Worm (Caenorhabditis elegans): ENCODE measurements around the gene F31F6.2.

F31F6.2 gene

ce11 chrX:14888188-14888587, 16.5 kb upstream of the F31F6.2 start, which contains the start of gene daf-6:
TSS of gene daf-6 (plus strand) at chrX:14888488.
- TF ChIP-seq ceh-88 (GFP tag; IDR thresholded peaks at IDR 0.05) (no peak), efl-1 (optimal IDR thresholded peaks at IDR 0.05) (no peak), efl-1 (GFP tag; optimal IDR thresholded peaks at IDR 0.05 in 1 of 2) (peak in 1 of 2 experiments; percentile 84)

ce11 chrX:14885855-14886254, 14.2 kb upstream of the F31F6.2 start:
- TF ChIP-seq egl-27 (tag; optimal IDR thresholded peaks at IDR 0.05) (no peak), blmp-1 (tag; optimal IDR thresholded peaks at IDR 0.05) (peak; percentile 88), swsn-7 (tag; optimal IDR thresholded peaks at IDR 0.05) (no peak), elt-3 (tag; optimal IDR thresholded peaks at IDR 0.05) (peak in 1 of 6 experiments; percentile 32)

- no peak for TF ChIP-seq hpl-2 (GFP tag; optimal IDR thresholded peaks at IDR 0.05)
Observed at ce11 chrX:14881119-14881518, 9.4 kb upstream of the F31F6.2 start, which contains the start of gene flp-8. TSS of gene flp-8 (plus strand) at chrX:14881419.

ce11 chrX:14877691-14878090, 6.0 kb upstream of the F31F6.2 start:
- TF ChIP-seq lin-15B (tag; optimal IDR thresholded peaks at IDR 0.05), result no peak
- TF ChIP-seq C34B4.2 (tag; optimal IDR thresholded peaks at IDR 0.05), result no peak
- no peak for TF ChIP-seq ces-1 (GFP tag; optimal IDR thresholded peaks at IDR 0.05)
- TF ChIP-seq swsn-7 (tag; optimal IDR thresholded peaks at IDR 0.05), result no peak
- no peak for TF ChIP-seq ceh-63 (GFP tag; optimal IDR thresholded peaks at IDR 0.05)
- no peak for TF ChIP-seq lin-14 (GFP tag; optimal IDR thresholded peaks at IDR 0.05)
- TF ChIP-seq ceh-8 (GFP tag; optimal IDR thresholded peaks at IDR 0.05), result no peak
- TF ChIP-seq ztf-11 (tag; optimal IDR thresholded peaks at IDR 0.05), result no peak
- TF ChIP-seq skn-1 (tag; optimal IDR thresholded peaks at IDR 0.05), result no peak
- TF ChIP-seq nhr-20 (tag; optimal IDR thresholded peaks at IDR 0.05), result no peak
- TF ChIP-seq ztf-4 (tag; optimal IDR thresholded peaks at IDR 0.05), result no peak
- no peak for TF ChIP-seq Y116A8C.19 (tag; optimal IDR thresholded peaks at IDR 0.05; ENCODE audit: borderline replicate concordance)
- no peak for TF ChIP-seq nhr-90 (tag; optimal IDR thresholded peaks at IDR 0.05; ENCODE audit: poor library complexity)
- no peak for TF ChIP-seq dsc-1 (tag; optimal IDR thresholded peaks at IDR 0.05)

- no peak for TF ChIP-seq fos-1 (tag; optimal IDR thresholded peaks at IDR 0.05)
- no peak for TF ChIP-seq ama-1 (optimal IDR thresholded peaks at IDR 0.05)
- TF ChIP-seq C16A3.4 (tag; optimal IDR thresholded peaks at IDR 0.05), result no peak
- TF ChIP-seq pag-3 (tag; optimal IDR thresholded peaks at IDR 0.05; ENCODE audit: borderline replicate concordance, insufficient read depth), result no peak
- no peak for TF ChIP-seq C34B4.2 (tag; optimal IDR thresholded peaks at IDR 0.05)
- TF ChIP-seq dsc-1 (tag; optimal IDR thresholded peaks at IDR 0.05), result no peak
- no peak for TF ChIP-seq ets-5 (GFP tag; IDR thresholded peaks at IDR 0.05)
- no peak for TF ChIP-seq efl-3 (GFP tag; optimal IDR thresholded peaks at IDR 0.05)
- TF ChIP-seq lin-39 (tag; optimal IDR thresholded peaks at IDR 0.05), result no peak
- TF ChIP-seq irx-1 (tag; optimal IDR thresholded peaks at IDR 0.05), result no peak
- no peak for TF ChIP-seq ces-1 (GFP tag; optimal IDR thresholded peaks at IDR 0.05)
- TF ChIP-seq nhr-85 (tag), result no peak
Observed at ce11 chrX:14875668-14876067, 4.0 kb upstream of the F31F6.2 start, which contains the start of gene sssh-1. TSS of gene sssh-1 (plus strand) at chrX:14875968.

- TF ChIP-seq lin-13 (GFP tag; optimal IDR thresholded peaks at IDR 0.05), result no peak
- TF ChIP-seq swsn-7 (tag; optimal IDR thresholded peaks at IDR 0.05), result no peak
- no peak for TF ChIP-seq nhr-19 (GFP tag; conservative IDR thresholded peaks at IDR 0.05)
- TF ChIP-seq skn-1 (tag; optimal IDR thresholded peaks at IDR 0.05), result no peak
- no peak for TF ChIP-seq nhr-11 (tag; optimal IDR thresholded peaks at IDR 0.05)
- no peak for TF ChIP-seq C16A3.4 (tag; optimal IDR thresholded peaks at IDR 0.05)
- TF ChIP-seq ztf-11 (tag; optimal IDR thresholded peaks at IDR 0.05), result no peak
- TF ChIP-seq rnt-1 (tag; optimal IDR thresholded peaks at IDR 0.05), result no peak
- TF ChIP-seq fkh-4 (tag; optimal IDR thresholded peaks at IDR 0.05; ENCODE audit: borderline replicate concordance), result no peak
- no peak for TF ChIP-seq snu-23 (GFP tag; optimal IDR thresholded peaks at IDR 0.05)
- no peak for TF ChIP-seq ceh-8 (GFP tag; optimal IDR thresholded peaks at IDR 0.05)
- TF ChIP-seq vab-15 (tag; optimal IDR thresholded peaks at IDR 0.05), result no peak
- no peak for TF ChIP-seq unc-130 (tag; optimal IDR thresholded peaks at IDR 0.05)
- TF ChIP-seq dpl-1 (GFP tag; optimal IDR thresholded peaks at IDR 0.05), result no peak
- TF ChIP-seq lin-35 (GFP tag; optimal IDR thresholded peaks at IDR 0.05), result no peak
- TF ChIP-seq aly-2 (tag; optimal IDR thresholded peaks at IDR 0.05), result no peak
- TF ChIP-seq grh-1 (GFP tag; IDR thresholded peaks at IDR 0.05), result no peak
- TF ChIP-seq unc-86 (tag; optimal IDR thresholded peaks at IDR 0.05), result no peak
Observed at ce11 chrX:14872817-14873469, 1.3 kb upstream of the F31F6.2 start, which contains the start of gene F31F6.3. TSS of gene F31F6.3 (minus strand) at chrX:14872867.

Measured in whole organism, L1 larva.